Worm (Caenorhabditis elegans) whole organism, dauer: ENCODE data around the gene K09F6.3.
"Not testable (repeated sequence)": the region's sequence is repeated elsewhere in the genome, so short reads cannot be mapped to it uniquely, and the experiment has no call there.

Experiments used
- unc-62 ChIP-seq: sonication (generic microtip); optimal IDR thresholded peaks from 2 replicates; lab custom pipeline; 2017; ENCODE audit warnings: missing biosample characterization, missing genetic modification reagents, missing genetic modification characterization

K09F6.3 gene

DNA sequence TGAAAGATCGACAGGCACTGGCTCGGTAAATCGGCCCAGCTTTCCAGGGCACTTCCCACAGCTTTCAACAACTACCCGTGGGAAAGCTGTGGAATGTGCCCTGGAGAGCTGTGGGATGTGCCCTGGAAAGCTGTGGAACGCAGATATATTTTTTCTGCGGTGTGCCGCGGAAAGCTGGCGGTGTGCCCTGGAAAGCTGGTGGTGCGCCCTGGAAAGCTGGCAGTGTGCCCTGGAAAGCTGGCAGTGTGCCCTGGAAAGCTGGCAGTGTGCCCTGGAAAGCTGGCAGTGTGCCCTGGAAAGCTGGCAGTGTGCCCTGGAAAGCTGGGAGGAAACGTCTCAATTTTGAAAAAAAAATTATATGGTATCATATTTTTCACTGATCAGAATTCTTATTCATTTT is 18.8 kb downstream of the K09F6.3 start:
- no peak for TF ChIP-seq unc-62 (GFP tag; lab: Kevin White, UChicago)

DNA sequence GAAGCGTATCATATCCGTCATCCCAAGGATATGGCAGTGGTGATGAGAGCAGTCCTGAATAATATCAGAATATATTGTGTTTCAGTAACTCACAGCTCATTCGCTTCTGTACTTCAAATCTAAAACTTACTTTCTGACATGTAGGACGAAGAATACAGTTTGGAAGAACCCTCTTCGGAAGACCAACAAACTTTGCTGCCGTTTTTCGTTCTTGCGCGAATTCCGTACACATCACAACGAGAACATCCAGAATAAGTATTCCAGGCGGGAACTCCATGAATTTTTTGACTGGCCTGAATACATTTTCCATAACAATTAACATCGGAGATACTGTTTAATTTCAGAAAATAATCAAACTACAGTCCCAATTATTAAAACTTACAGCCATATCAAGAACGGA is 22.5 kb downstream of the K09F6.3 start, which contains the start of gene K09F6.15:
K09F6.15 (minus strand) TSS at position 101 of the 400 bp plus-strand sequence.
- TF ChIP-seq unc-62 (GFP tag; lab: Kevin White, UChicago) = no peak

DNA sequence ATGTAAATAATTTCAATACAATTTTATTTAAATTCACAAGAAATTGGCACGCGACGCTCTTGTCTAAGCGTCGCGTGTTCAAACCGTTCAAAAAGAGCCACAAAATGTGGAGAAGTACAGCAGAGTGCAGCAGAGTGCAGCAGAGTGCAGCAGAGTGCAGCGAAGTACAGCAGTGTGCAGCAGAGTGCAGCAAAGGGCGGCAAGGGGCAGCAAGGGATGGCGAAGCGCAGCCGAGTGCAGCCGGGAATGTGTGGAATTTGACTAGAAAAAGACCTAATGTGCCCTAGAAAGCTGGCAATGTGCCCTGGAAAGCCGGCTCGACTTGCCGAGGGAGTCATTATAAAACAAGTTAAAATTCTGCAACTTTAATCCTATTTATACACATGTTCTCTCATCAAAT is 24.3 kb downstream of the K09F6.3 start, which contains the start of gene K09F6.6:
K09F6.6 (minus strand) TSS at position 43 of the 400 bp plus-strand sequence.
- no peak for TF ChIP-seq unc-62 (GFP tag; lab: Kevin White, UChicago)

DNA sequence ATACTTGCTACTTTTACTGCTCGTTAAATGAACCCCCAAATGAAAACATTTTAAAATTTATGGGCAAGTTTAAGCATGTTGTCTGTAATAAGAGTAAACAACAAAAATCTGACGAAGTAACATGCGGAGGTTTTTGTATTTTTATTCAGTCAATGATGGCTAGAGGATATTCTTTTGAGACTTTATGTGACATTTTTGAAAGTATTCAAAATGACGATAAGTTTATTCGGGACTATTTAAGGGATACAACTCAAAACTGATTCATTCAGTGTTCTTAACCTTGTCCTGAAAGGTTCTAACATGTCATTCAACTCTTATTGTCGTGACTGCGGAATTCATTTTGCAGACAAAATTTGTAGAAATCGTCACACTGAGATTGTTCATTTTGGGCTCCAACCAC is 24.9 kb downstream of the K09F6.3 start, which contains the start of gene K09F6.11:
K09F6.11 (plus strand) TSS at position 301 of the 400 bp plus-strand sequence.
- no peak for TF ChIP-seq unc-62 (GFP tag; lab: Kevin White, UChicago)

DNA sequence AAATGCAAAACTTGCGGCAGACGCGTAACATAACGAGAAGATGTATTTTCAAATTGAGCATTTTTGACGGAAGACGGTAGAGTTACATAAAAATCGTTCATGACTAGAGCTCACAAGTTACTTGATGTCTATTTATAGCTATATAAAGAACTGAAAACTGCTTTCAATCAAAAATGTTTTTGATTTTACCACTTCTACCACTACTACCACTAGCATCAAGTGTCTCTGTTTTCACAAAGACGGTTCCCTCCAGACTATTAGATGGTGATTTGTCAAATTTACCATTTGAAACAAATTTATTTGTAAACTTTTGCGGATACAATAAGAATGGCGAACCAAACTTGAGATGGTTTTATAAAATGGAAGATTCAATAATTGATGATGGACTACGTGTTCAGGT is 27.6 kb downstream of the K09F6.3 start, which contains the start of gene K09F6.9:
K09F6.9 (minus strand) TSS at position 101 of the 400 bp plus-strand sequence.
- TF ChIP-seq unc-62 (GFP tag; lab: Kevin White, UChicago) = not testable (repeated sequence)

DNA sequence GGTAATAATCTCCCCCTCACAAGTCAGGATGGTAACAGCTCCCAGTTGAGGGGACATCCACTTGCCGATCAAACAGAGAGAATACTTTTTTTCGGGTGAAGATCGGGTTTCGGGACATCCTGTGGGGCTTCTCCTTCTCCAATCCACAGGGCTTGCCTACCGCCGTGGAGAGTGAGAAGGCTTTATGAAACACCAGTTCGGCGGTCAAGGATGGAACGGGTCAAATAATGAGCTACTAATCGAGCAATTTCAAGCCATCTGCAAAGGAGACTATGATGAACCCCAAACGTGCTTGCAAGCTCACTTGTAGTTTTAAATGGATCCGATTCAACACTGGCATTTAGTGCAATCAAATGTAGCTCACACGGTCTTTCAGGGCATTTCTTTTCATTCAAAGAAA is 29.7 kb downstream of the K09F6.3 start:
- no peak for TF ChIP-seq unc-62 (GFP tag; lab: Kevin White, UChicago)

DNA sequence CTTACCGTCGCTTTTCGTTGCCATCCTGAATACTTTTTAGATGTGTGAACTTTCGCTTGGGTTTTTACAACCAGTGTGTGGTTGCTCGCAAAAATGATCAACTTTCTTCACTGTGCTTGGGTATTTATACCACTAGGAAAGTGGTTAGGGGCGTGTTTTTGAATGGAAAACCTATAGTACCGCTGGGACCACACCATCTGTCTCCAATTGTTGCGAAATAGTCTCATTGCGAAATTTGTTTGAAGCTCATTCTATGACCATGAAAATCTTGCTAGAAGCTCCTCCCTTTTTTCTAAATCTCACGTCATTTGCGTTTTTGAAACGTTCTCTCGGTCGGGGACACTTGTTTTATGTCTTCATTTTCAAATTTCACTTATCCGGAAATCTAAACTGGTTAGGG is 33.8 kb downstream of the K09F6.3 start, which contains the start of the genes K09F6.10 and K09F6.13:
K09F6.10 (minus strand) TSS at position 86 of the 400 bp plus-strand sequence.
K09F6.13 (plus strand) TSS at position 317 of the 400 bp plus-strand sequence.
- TF ChIP-seq unc-62 (GFP tag; lab: Kevin White, UChicago) = no peak

DNA sequence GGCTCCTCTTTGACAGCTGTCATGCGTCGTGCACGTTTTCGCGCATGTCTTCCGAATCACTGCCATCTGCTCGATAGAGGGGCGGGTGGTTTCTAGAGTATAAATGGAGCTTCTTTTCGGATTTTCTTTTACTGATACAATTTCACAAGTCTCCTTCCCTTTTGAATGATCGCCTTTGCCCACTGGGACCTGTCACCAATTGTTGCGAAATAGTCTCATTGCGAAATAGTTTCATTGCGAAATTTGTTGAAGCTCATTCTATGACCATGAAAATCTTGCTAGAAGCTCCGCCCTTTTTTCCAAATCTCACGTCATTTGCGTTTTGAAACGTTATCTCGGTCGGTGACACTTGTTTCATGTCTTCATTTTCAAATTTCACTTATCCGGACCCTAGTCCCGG is 34.5 kb downstream of the K09F6.3 start:
- TF ChIP-seq unc-62 (GFP tag; lab: Kevin White, UChicago) = no peak

DNA sequence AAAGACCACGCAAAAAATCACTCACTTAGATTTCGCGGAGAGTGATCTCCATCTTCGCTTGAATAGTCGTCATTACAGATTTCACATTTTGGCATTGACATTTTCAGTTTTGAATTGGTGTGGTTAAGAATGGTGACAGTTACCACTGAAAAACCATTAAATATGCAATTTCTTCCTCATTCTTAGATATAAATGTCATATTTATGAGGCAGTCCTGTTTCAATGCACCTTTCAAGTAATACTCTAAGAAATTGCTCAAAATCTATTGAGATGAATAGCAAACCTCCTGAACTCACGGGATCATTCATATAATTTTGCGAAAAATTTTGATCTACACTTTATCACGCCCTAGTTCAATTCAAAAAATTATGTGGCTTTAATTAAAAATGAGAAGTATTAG is 37.1 kb downstream of the K09F6.3 start, which contains the start of gene K09F6.7:
K09F6.7 (minus strand) TSS at position 101 of the 400 bp plus-strand sequence.
- no peak for TF ChIP-seq unc-62 (GFP tag; lab: Kevin White, UChicago)

DNA sequence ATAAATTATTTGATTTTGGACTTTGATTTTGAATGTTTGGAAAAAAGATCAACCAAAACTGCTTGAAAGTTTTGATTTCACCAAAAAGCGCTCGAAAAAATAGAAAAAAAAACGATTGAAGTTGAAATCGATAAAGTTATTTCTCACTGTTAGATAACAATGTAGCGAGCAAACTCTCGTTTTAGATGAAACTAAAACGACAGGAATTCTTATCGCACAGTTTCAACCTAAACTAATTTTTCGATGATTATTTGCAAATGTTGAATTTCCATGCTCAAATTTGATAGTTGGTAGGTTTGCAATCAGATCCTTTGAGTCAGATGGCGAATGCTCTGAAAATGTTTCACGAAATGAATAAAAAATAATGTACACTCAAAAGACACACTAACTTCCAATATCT is 37.6 kb downstream of the K09F6.3 start:
- TF ChIP-seq unc-62 (GFP tag; lab: Kevin White, UChicago) = no peak

DNA sequence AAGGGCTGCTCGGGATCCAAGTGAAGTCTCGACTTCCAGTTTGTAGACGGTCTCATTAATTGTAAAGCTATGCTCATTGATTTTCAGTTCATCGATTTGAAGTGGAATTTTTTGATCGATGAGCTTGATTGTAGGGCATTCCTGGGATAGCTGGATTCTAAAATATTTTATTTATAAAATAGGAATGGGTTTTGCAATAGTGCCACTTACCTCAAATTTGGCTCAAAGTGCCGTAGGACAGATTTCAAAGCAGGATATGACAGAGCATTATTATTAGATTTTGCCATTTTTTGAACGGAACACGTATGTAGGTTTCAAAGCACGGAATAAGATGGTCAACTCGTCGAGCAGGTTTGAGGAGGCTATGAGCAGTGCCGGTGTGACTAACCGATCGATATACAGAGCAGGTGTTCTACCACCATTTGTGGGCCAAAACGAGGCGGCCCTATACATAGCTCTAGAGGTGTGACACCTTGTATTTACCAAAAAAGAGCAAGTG is 40.9 kb downstream of the K09F6.3 start, which contains the start of gene fbxc-25:
fbxc-25 (minus strand) TSS at position 449 of the 499 bp plus-strand sequence.
- TF ChIP-seq unc-62 (GFP tag; lab: Kevin White, UChicago) = no peak

DNA sequence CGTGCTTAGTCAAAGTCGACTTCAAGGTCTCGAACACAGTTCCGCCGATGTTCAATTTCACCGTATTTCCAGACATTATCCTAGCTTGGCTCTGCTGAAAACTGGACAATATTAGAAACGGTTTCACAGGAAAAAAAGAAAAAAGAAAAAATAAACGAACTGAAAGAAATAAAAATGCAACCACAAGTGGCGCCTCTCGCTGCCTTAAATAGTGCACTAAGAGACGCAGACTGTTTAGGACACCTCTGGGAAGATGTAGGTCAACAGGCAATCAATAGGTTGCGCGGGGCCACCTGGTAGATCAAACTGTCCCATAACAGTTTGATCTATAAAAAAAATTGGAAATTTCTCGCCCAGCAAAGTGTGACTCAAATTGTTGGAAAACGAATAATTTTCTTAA is 43.8 kb downstream of the K09F6.3 start, which contains the start of gene B0281.4:
B0281.4 (minus strand) TSS at position 101 of the 400 bp plus-strand sequence.
- TF ChIP-seq unc-62 (GFP tag; lab: Kevin White, UChicago) = no peak

DNA sequence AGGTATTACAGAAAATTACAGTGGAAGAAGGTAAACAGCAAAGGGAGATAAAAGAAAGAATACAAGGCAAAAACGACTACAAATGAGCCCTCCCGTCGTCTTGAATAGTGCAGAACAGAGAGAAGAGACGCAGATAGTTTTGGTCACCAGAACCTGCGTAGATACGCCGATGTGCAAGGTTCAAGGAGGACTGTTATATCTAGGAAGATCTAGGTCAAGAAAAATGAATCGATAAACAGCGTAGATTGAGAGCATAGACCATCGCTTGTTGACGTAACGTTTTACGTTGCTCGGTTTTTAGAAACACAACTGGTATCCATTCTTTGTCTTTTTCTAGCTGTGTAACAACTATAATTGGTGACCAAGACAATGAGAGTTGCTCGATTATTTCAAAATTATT is 45.9 kb downstream of the K09F6.3 start, which contains the start of gene B0281.5:
B0281.5 (minus strand) TSS at position 101 of the 400 bp plus-strand sequence.
- no peak for TF ChIP-seq unc-62 (GFP tag; lab: Kevin White, UChicago)

DNA sequence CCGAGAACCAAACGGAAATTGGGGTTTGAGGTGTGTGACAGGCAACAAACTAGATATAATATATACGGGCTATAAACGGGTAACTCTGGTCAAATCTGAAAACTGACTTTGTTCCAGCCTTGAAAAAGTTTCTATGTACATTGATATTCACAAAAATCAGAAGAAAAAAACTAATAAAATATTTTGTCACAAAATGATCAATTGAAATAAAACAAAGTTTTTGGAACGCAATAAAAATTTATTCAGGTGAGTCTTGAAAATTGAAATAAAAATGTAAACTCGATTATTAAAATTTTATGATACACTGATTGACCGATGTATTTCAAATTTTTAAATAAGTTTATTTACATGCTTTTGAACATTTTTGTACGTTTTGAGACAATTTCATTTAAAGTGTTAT is 47.4 kb downstream of the K09F6.3 start, which contains the start of gene B0281.6:
B0281.6 (minus strand) TSS at position 101 of the 400 bp plus-strand sequence.
- no peak for TF ChIP-seq unc-62 (GFP tag; lab: Kevin White, UChicago)

DNA sequence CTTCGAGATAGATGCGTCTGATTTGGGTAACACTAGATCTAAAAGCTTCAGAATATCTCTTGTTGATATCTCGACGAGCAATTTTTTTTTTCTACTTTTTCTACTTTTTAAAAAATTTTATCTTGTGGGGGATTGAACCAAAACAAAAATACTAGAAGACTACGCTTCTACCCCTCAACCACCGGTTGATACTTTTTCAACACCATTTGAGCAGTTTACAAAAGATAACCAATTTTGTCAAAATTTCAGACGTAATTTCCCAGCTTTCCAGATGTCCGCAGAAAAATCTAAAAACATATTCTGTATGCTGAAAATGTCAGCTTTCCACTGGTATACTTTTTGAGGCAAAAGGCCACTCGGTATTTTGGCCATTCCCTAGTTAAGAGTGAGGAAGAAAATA is 49.6 kb downstream of the K09F6.3 start:
- no peak for TF ChIP-seq unc-62 (GFP tag; lab: Kevin White, UChicago)

DNA sequence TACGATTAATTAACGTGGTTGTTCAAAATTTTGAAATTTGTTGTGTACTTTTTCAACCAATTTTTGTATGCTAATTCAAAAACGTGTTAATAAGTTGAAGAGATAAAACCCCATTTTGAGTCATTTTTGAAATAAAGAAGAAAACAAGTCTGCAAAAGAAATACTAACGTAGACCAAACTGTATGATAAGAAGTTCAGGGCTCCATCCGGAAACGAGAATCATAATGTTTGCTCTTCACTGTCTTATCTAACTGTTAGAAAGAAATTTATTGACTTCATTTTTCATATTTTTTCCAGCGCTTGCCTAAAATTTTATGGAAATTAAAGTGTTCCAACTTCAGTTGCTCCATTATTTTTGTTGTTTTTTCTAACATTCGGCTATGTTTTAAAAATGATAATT is 50.5 kb downstream of the K09F6.3 start:
- no peak for TF ChIP-seq unc-62 (GFP tag; lab: Kevin White, UChicago)

DNA sequence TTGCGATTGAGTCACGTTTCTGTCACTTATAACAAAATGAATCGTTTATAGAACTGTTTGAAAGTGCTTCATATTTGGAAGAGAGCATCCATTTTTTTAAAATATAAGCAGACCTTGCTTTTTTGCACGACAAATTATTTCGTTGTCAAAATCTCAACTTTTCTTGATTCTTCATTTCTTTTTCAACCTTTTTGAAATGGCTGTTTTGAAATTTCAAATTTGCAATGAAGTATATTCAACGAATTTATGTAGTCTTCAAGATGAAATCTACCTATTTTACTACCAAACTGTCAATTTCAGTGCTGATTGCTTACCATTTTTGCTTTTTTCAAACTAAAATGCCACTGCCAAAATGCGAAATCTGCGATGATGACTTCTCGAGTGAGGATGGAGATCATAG is 51.8 kb downstream of the K09F6.3 start, which contains the start of gene B0281.3:
B0281.3 (plus strand) TSS at position 301 of the 400 bp plus-strand sequence.
- TF ChIP-seq unc-62 (GFP tag; lab: Kevin White, UChicago) = no peak
